In the genomic region with DNA sequence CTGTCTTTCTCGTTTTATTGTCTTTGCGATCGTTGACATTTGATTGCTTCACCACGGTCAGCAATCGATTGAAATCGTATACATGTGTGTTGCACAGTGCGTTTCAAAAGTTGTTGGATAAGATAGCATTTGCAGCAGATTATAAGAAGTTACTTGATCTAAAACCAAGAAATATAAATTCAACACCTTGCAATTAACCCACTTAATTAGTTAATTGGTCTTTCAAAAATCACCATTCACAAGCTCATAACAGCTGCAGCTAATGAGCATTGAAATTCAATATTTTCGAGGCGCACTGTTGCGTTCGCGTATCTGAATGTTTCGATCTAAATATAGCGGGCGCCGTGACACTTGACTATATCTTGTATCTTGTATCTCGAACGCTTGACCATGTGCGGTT, we compare ENCODE assay signal across 1 fruit fly cellular context.
TF ChIP-seq lines count a peak whose summit lies in the region.

No protein-coding gene starts in this region.

TF ChIP-seq in whole organism, embryonic, 481 proteins besides CTCF, POLR2A, EP300 and RAD21 (continued from another document and continues in another):
- TF ChIP-seq CG6813 (GFP tag; optimal IDR thresholded peaks at IDR 0.05; lab: Kevin White, UChicago) (no peak), NC2α (GFP tag; optimal IDR thresholded peaks at IDR 0.05; lab: Kevin White, UChicago) (no peak), hb (GFP tag; IDR thresholded peaks at IDR 0.05; lab: Robert Waterston, UW; ENCODE audit: partially characterized antibody) (no peak), HLH54F (GFP tag; optimal IDR thresholded peaks at IDR 0.05; lab: Kevin White, UChicago) (no peak), exex (tag; optimal IDR thresholded peaks at IDR 0.05; lab: Kevin White, UChicago) (no peak), CG15514 (GFP tag; optimal IDR thresholded peaks at IDR 0.05; lab: Kevin White, UChicago) (no peak), tio (GFP tag; optimal IDR thresholded peaks at IDR 0.05; lab: Kevin White, UChicago) (no peak), btn (GFP tag; optimal IDR thresholded peaks at IDR 0.05; lab: Kevin White, UChicago) (no peak), CG18011 (GFP tag; optimal IDR thresholded peaks at IDR 0.05; lab: Kevin White, UChicago) (no peak), eve (GFP tag; optimal IDR thresholded peaks at IDR 0.05; lab: Kevin White, UChicago) (peak in 1 of 2 experiments; percentile 84), nmo (GFP tag; optimal IDR thresholded peaks at IDR 0.05; lab: Kevin White, UChicago) (peak; percentile 48), Ets97D (GFP tag; optimal IDR thresholded peaks at IDR 0.05; lab: Kevin White, UChicago) (peak; percentile 7), CG33557 (GFP tag; optimal IDR thresholded peaks at IDR 0.05; lab: Kevin White, UChicago) (no peak), CHES-1-like (GFP tag; optimal IDR thresholded peaks at IDR 0.05; lab: Kevin White, UChicago) (no peak), C15 (GFP tag; IDR thresholded peaks at IDR 0.05; lab: Robert Waterston, UW) (no peak), CG6254 (GFP tag; optimal IDR thresholded peaks at IDR 0.05; lab: Kevin White, UChicago) (no peak), gsb-n (tag; optimal IDR thresholded peaks at IDR 0.05; lab: Kevin White, UChicago) (no peak), CG14710 (tag; optimal IDR thresholded peaks at IDR 0.05; lab: Kevin White, UChicago) (no peak), crc (GFP tag; optimal IDR thresholded peaks at IDR 0.05; lab: Kevin White, UChicago) (no peak), dysf (GFP tag; IDR thresholded peaks at IDR 0.05; lab: Robert Waterston, UW) (peak; percentile 69), CG6272 (GFP tag; IDR thresholded peaks at IDR 0.05; lab: Robert Waterston, UW) (no peak), CG7786 (GFP tag; optimal IDR thresholded peaks at IDR 0.05; lab: Kevin White, UChicago) (peak; percentile 37), lmd (GFP tag; IDR thresholded peaks at IDR 0.05; lab: Robert Waterston, UW) (no peak), fd102C (GFP tag; optimal IDR thresholded peaks at IDR 0.05; lab: Kevin White, UChicago) (no peak), Nf-YA (GFP tag; IDR thresholded peaks at IDR 0.05; lab: Robert Waterston, UW) (no peak), Sox100B (GFP tag; optimal IDR thresholded peaks at IDR 0.05; lab: Kevin White, UChicago) (no peak), CG4730 (GFP tag; IDR thresholded peaks at IDR 0.05; lab: Robert Waterston, UW) (no peak), HLH4C (GFP tag; IDR thresholded peaks at IDR 0.05; lab: Robert Waterston, UW; ENCODE audit: partially characterized antibody) (no peak), Opbp (GFP tag; IDR thresholded peaks at IDR 0.05; lab: Robert Waterston, UW; ENCODE audit: partially characterized antibody) (no peak), usp (GFP tag; optimal IDR thresholded peaks at IDR 0.05; lab: Kevin White, UChicago) (no peak), ara (GFP tag; IDR thresholded peaks at IDR 0.05; lab: Robert Waterston, UW) (peak; percentile 35; the same call in 1 of the 2 replicates), gcm2 (GFP tag; optimal IDR thresholded peaks at IDR 0.05; lab: Kevin White, UChicago) (no peak), CG15073 (GFP tag; optimal IDR thresholded peaks at IDR 0.05; lab: Kevin White, UChicago) (no peak), Rx (GFP tag; IDR thresholded peaks at IDR 0.05; lab: Robert Waterston, UW) (peak; percentile 14; the same call in 1 of the 2 replicates), oc (tag; optimal IDR thresholded peaks at IDR 0.05; lab: Kevin White, UChicago) (no peak), ranshi (GFP tag; IDR thresholded peaks at IDR 0.05; lab: Robert Waterston, UW) (peak; percentile 28; the same call in 1 of the 2 replicates), amos (GFP tag; IDR thresholded peaks at IDR 0.05; lab: Robert Waterston, UW; ENCODE audit: partially characterized antibody) (no peak), Elba2 (GFP tag; optimal IDR thresholded peaks at IDR 0.05; lab: Kevin White, UChicago) (no peak), ATbp (GFP tag; optimal IDR thresholded peaks at IDR 0.05; lab: Kevin White, UChicago) (peak; percentile 40), Atf6 (GFP tag; IDR thresholded peaks at IDR 0.05; lab: Robert Waterston, UW) (no peak), jumu (GFP tag; optimal IDR thresholded peaks at IDR 0.05; lab: Kevin White, UChicago) (no peak), zen (tag; optimal IDR thresholded peaks at IDR 0.05; lab: Kevin White, UChicago) (no peak), MBD-R2 (GFP tag; IDR thresholded peaks at IDR 0.05; lab: Robert Waterston, UW) (no peak), Lhr (GFP tag; optimal IDR thresholded peaks at IDR 0.05; lab: Kevin White, UChicago) (no peak), dimm (GFP tag; IDR thresholded peaks at IDR 0.05; lab: Robert Waterston, UW) (no peak), esg (GFP tag; conservative IDR thresholded peaks at IDR 0.05; lab: Robert Waterston, UW) (peak; percentile 30; the same call in 1 of the 2 replicates), bcd (GFP tag; optimal IDR thresholded peaks at IDR 0.05; lab: Kevin White, UChicago) (no peak), CG4360 (GFP tag; IDR thresholded peaks at IDR 0.05; lab: Robert Waterston, UW) (no peak), CG17802 (tag; optimal IDR thresholded peaks at IDR 0.05; lab: Kevin White, UChicago) (no peak), CG9932 (GFP tag; IDR thresholded peaks at IDR 0.05; lab: Robert Waterston, UW) (no peak), shn (GFP tag; optimal IDR thresholded peaks at IDR 0.05; lab: Kevin White, UChicago) (peak; percentile 47), CG4282 (GFP tag; optimal IDR thresholded peaks at IDR 0.05; lab: Kevin White, UChicago) (no peak), CG5245 (GFP tag; optimal IDR thresholded peaks at IDR 0.05; lab: Kevin White, UChicago) (no peak), CG2712 (tag; optimal IDR thresholded peaks at IDR 0.05; lab: Kevin White, UChicago) (peak; percentile 19), B-H2 (GFP tag; optimal IDR thresholded peaks at IDR 0.05; lab: Kevin White, UChicago) (no peak), Xbp1 (GFP tag; optimal IDR thresholded peaks at IDR 0.05; lab: Kevin White, UChicago) (peak; percentile 34), bsh (GFP tag; optimal IDR thresholded peaks at IDR 0.05; lab: Kevin White, UChicago) (peak; percentile 11 to 37), Max (GFP tag; optimal IDR thresholded peaks at IDR 0.05; lab: Kevin White, UChicago) (no peak), odd (GFP tag; optimal IDR thresholded peaks at IDR 0.05; lab: Kevin White, UChicago) (no peak), CG7271 (tag; optimal IDR thresholded peaks at IDR 0.05; lab: Kevin White, UChicago) (no peak), CG4404 (GFP tag; IDR thresholded peaks at IDR 0.05; lab: Robert Waterston, UW) (no peak), Hr3 (GFP tag; optimal IDR thresholded peaks at IDR 0.05; lab: Kevin White, UChicago) (no peak), Myb (GFP tag; optimal IDR thresholded peaks at IDR 0.05; lab: Kevin White, UChicago) (no peak), CG30403 (GFP tag; optimal IDR thresholded peaks at IDR 0.05; lab: Kevin White, UChicago) (peak; percentile 37), CG17361 (GFP tag; IDR thresholded peaks at IDR 0.05; lab: Robert Waterston, UW) (0 out of 3 replicates have a peak, but pooled peaks have one; percentile 23), cato (GFP tag; optimal IDR thresholded peaks at IDR 0.05; lab: Kevin White, UChicago; ENCODE audit: borderline replicate concordance) (no peak), CG32772 (GFP tag; IDR thresholded peaks at IDR 0.05; lab: Robert Waterston, UW) (no peak), seq (GFP tag; IDR thresholded peaks at IDR 0.05; lab: Robert Waterston, UW) (no peak), cg (GFP tag; optimal IDR thresholded peaks at IDR 0.05; lab: Kevin White, UChicago) (peak; percentile 9), CG7357 (GFP tag; IDR thresholded peaks at IDR 0.05; lab: Robert Waterston, UW) (no peak), aop (GFP tag; IDR thresholded peaks at IDR 0.05; lab: Robert Waterston, UW) (no peak), CG4617 (GFP tag; optimal IDR thresholded peaks at IDR 0.05; lab: Kevin White, UChicago; ENCODE audit: borderline replicate concordance) (no peak), CG8765 (GFP tag; IDR thresholded peaks at IDR 0.05; lab: Robert Waterston, UW) (no peak), CG10366 (GFP tag; IDR thresholded peaks at IDR 0.05; lab: Robert Waterston, UW) (peak; percentile 27; the same call in 1 of the 2 replicates), lbe (GFP tag; optimal IDR thresholded peaks at IDR 0.05; lab: Kevin White, UChicago) (no peak), pros (GFP tag; optimal IDR thresholded peaks at IDR 0.05; lab: Kevin White, UChicago) (no peak), CG2889 (GFP tag; IDR thresholded peaks at IDR 0.05; lab: Robert Waterston, UW) (no peak), chif (GFP tag; optimal IDR thresholded peaks at IDR 0.05; lab: Kevin White, UChicago) (no peak), Sry-δ (GFP tag; optimal IDR thresholded peaks at IDR 0.05; lab: Kevin White, UChicago) (no peak), YL-1 (GFP tag; optimal IDR thresholded peaks at IDR 0.05; lab: Kevin White, UChicago) (no peak), nerfin-1 (tag; optimal IDR thresholded peaks at IDR 0.05; lab: Kevin White, UChicago) (no peak), ase (GFP tag; IDR thresholded peaks at IDR 0.05; lab: Robert Waterston, UW) (no peak), D19A (tag; optimal IDR thresholded peaks at IDR 0.05; lab: Kevin White, UChicago) (no peak), CG10147 (GFP tag; optimal IDR thresholded peaks at IDR 0.05; lab: Kevin White, UChicago) (no peak), trem (tag; optimal IDR thresholded peaks at IDR 0.05; lab: Kevin White, UChicago) (no peak), slou (GFP tag; optimal IDR thresholded peaks at IDR 0.05; lab: Kevin White, UChicago) (no peak), CG11085 (GFP tag; IDR thresholded peaks at IDR 0.05; lab: Robert Waterston, UW) (no peak), CG3163 (GFP tag; optimal IDR thresholded peaks at IDR 0.05; lab: Kevin White, UChicago) (no peak), Ssrp (tag; optimal IDR thresholded peaks at IDR 0.05; lab: Kevin White, UChicago) (peak; percentile 15), Aef1 (GFP tag; IDR thresholded peaks at IDR 0.05; lab: Robert Waterston, UW) (0 out of 3 replicates have a peak, but pooled peaks have one; percentile 11), twi (tag; optimal IDR thresholded peaks at IDR 0.05; lab: Kevin White, UChicago) (peak; percentile 18), fd96Cb (tag; optimal IDR thresholded peaks at IDR 0.05; lab: Kevin White, UChicago) (peak; percentile 52), Fer2 (tag; optimal IDR thresholded peaks at IDR 0.05; lab: Kevin White, UChicago) (no peak), gsb (GFP tag; IDR thresholded peaks at IDR 0.05; lab: Robert Waterston, UW) (no peak), CG1602 (GFP tag; optimal IDR thresholded peaks at IDR 0.05; lab: Kevin White, UChicago) (peak; percentile 7), CG7839 (tag; optimal IDR thresholded peaks at IDR 0.05; lab: Kevin White, UChicago) (peak; percentile 57), z (GFP tag; IDR thresholded peaks at IDR 0.05; lab: Robert Waterston, UW) (no peak), danr (GFP tag; IDR thresholded peaks at IDR 0.05; lab: Robert Waterston, UW) (no peak), CG17829 (tag; optimal IDR thresholded peaks at IDR 0.05; lab: Kevin White, UChicago) (no peak), ems (GFP tag; optimal IDR thresholded peaks at IDR 0.05; lab: Kevin White, UChicago) (no peak), CG9727 (GFP tag; optimal IDR thresholded peaks at IDR 0.05; lab: Kevin White, UChicago) (no peak), unc-4 (GFP tag; IDR thresholded peaks at IDR 0.05; lab: Robert Waterston, UW; ENCODE audit: partially characterized antibody) (no peak), NFAT (GFP tag; IDR thresholded peaks at IDR 0.05; lab: Robert Waterston, UW) (no peak), Gug (GFP tag; IDR thresholded peaks at IDR 0.05; lab: Robert Waterston, UW) (0 out of 4 replicates have a peak, but pooled peaks have one; percentile 11), CG13424 (tag; optimal IDR thresholded peaks at IDR 0.05; lab: Kevin White, UChicago) (peak; percentile 45), nau (GFP tag; optimal IDR thresholded peaks at IDR 0.05; lab: Kevin White, UChicago) (no peak), CG18262 (tag; optimal IDR thresholded peaks at IDR 0.05; lab: Kevin White, UChicago) (peak; percentile 36), row (GFP tag; IDR thresholded peaks at IDR 0.05; lab: Robert Waterston, UW) (peak; percentile 74), Xrp1 (GFP tag; IDR thresholded peaks at IDR 0.05; lab: Robert Waterston, UW) (peak; percentile 63), CG9609 (GFP tag; optimal IDR thresholded peaks at IDR 0.05; lab: Kevin White, UChicago) (no peak), cad (GFP tag; optimal IDR thresholded peaks at IDR 0.05; lab: Kevin White, UChicago) (no peak), Chrac-16 (GFP tag; optimal IDR thresholded peaks at IDR 0.05; lab: Kevin White, UChicago) (peak; percentile 12), CG7556 (GFP tag; optimal IDR thresholded peaks at IDR 0.05; lab: Kevin White, UChicago) (peak; percentile 2), CG31224 (GFP tag; IDR thresholded peaks at IDR 0.05; lab: Robert Waterston, UW) (no peak), CG17328 (GFP tag; IDR thresholded peaks at IDR 0.05; lab: Robert Waterston, UW) (0 out of 2 replicates have a peak, but pooled peaks have one; percentile 6), toy (GFP tag; IDR thresholded peaks at IDR 0.05; lab: Robert Waterston, UW) (no peak), Fer3 (tag; optimal IDR thresholded peaks at IDR 0.05; lab: Kevin White, UChicago) (no peak), CG15479 (GFP tag; optimal IDR thresholded peaks at IDR 0.05; lab: Kevin White, UChicago) (no peak), p53 (GFP tag; optimal IDR thresholded peaks at IDR 0.05; lab: Kevin White, UChicago) (no peak), CkIIα-i1 (GFP tag; IDR thresholded peaks at IDR 0.05; lab: Robert Waterston, UW) (no peak), CG2875 (GFP tag; optimal IDR thresholded peaks at IDR 0.05; lab: Kevin White, UChicago) (no peak), Sin3A (optimal IDR thresholded peaks at IDR 0.05; lab: Kevin White, UChicago) (no peak), CG7372 (GFP tag; IDR thresholded peaks at IDR 0.05; lab: Robert Waterston, UW) (no peak), ap (GFP tag; IDR thresholded peaks at IDR 0.05; lab: Robert Waterston, UW) (no peak), CG18599 (GFP tag; optimal IDR thresholded peaks at IDR 0.05; lab: Kevin White, UChicago) (no peak), CG3838 (GFP tag; optimal IDR thresholded peaks at IDR 0.05; lab: Kevin White, UChicago) (no peak), CG7745 (tag; optimal IDR thresholded peaks at IDR 0.05; lab: Kevin White, UChicago) (no peak), rib (GFP tag; IDR thresholded peaks at IDR 0.05; lab: Robert Waterston, UW) (no peak), fru (optimal IDR thresholded peaks at IDR 0.05; lab: Kevin White, UChicago) (no peak), CG17186 (GFP tag; optimal IDR thresholded peaks at IDR 0.05; lab: Kevin White, UChicago) (no peak), peb (GFP tag; IDR thresholded peaks at IDR 0.05; lab: Robert Waterston, UW) (no peak), inv (GFP tag; IDR thresholded peaks at IDR 0.05; lab: Robert Waterston, UW; ENCODE audit: partially characterized antibody) (no peak)
